Worm (Caenorhabditis elegans) whole organism, mixed stage, embryonic: ENCODE results near the gene crp-1.

Source experiments
- M03D4.4 ChIP-seq: sonication (generic microtip); optimal IDR thresholded peaks from 2 replicates; lab custom pipeline; 2017; ENCODE audit warnings: mild to moderate bottlenecking, missing genetic modification characterization, missing compliant biosample characterization
- bed-3 ChIP-seq: fragments of 200-800 bp; sonication (Bioruptor generic); optimal IDR thresholded peaks from 3 replicates; lab custom pipeline; 2018; ENCODE audit warnings: mild to moderate bottlenecking, missing genetic modification characterization, moderate library complexity, missing compliant biosample characterization
- blmp-1 ChIP-seq: fragments of 150-350 bp; optimal IDR thresholded peaks from 2 replicates; lab custom pipeline; 2014; ENCODE audit warnings: missing biosample characterization, missing genetic modification characterization
- ceh-39 ChIP-seq: fragments of 150-350 bp; optimal IDR thresholded peaks from 2 replicates; lab custom pipeline; 2014; ENCODE audit warnings: missing biosample characterization, missing genetic modification characterization
- ceh-43 ChIP-seq: fragments of 200-800 bp; sonication (Bioruptor generic); optimal IDR thresholded peaks from 2 replicates; lab custom pipeline; 2018; ENCODE audit warnings: mild to moderate bottlenecking, missing genetic modification characterization, moderate library complexity, missing compliant biosample characterization
- ceh-83 ChIP-seq: fragments of 200-800 bp; sonication (Bioruptor generic); optimal IDR thresholded peaks from 2 replicates; lab custom pipeline; 2018; ENCODE audit warnings: mild to moderate bottlenecking, missing genetic modification characterization, missing compliant biosample characterization
- ces-1 ChIP-seq: fragments of 150-350 bp; optimal IDR thresholded peaks from 2 replicates; lab custom pipeline; 2014; ENCODE audit warnings: missing biosample characterization, missing genetic modification reagents, missing genetic modification characterization
- cnd-1 ChIP-seq: fragments of 200-800 bp; sonication (Bioruptor generic); optimal IDR thresholded peaks from 2 replicates; lab custom pipeline; 2018; ENCODE audit warnings: mild to moderate bottlenecking, missing genetic modification characterization, missing compliant biosample characterization
- elt-3 ChIP-seq: fragments of 150-350 bp; optimal IDR thresholded peaks from 2 replicates; lab custom pipeline; 2014; ENCODE audit warnings: missing biosample characterization, missing genetic modification characterization
- flh-1 ChIP-seq: fragments of 200-800 bp; sonication (Bioruptor generic); optimal IDR thresholded peaks from 2 replicates; lab custom pipeline; 2018; ENCODE audit warnings: mild to moderate bottlenecking, missing genetic modification characterization, moderate library complexity, missing compliant biosample characterization
- hlh-1 ChIP-seq: fragments of 150-350 bp; optimal IDR thresholded peaks from 2 replicates; lab custom pipeline; 2014; ENCODE audit warnings: missing biosample characterization, missing genetic modification reagents, missing genetic modification characterization
- lin-13 ChIP-seq: fragments of 150-350 bp; optimal IDR thresholded peaks from 2 replicates; lab custom pipeline; 2014; ENCODE audit warnings: missing biosample characterization, missing genetic modification characterization
- lin-32 ChIP-seq: fragments of 200-800 bp; sonication (Bioruptor generic); optimal IDR thresholded peaks from 2 replicates; lab custom pipeline; 2018; ENCODE audit warnings: mild to moderate bottlenecking, missing genetic modification characterization, missing compliant biosample characterization
- lsy-2 ChIP-seq: fragments of 150-350 bp; optimal IDR thresholded peaks from 2 replicates; lab custom pipeline; 2014; ENCODE audit warnings: missing biosample characterization, missing genetic modification characterization
- mab-5 ChIP-seq: fragments of 150-350 bp; optimal IDR thresholded peaks from 2 replicates; lab custom pipeline; 2014; ENCODE audit warnings: missing biosample characterization, missing genetic modification characterization
- mep-1 ChIP-seq: fragments of 150-350 bp; optimal IDR thresholded peaks from 2 replicates; lab custom pipeline; 2017; ENCODE audit warnings: missing biosample characterization, missing genetic modification reagents, missing genetic modification characterization, inconsistent platforms
- mls-2 ChIP-seq: sonication (generic microtip); optimal IDR thresholded peaks from 2 replicates; lab custom pipeline; 2016; ENCODE audit warnings: mild to moderate bottlenecking, missing genetic modification characterization, moderate library complexity, missing compliant biosample characterization
- nhr-12 ChIP-seq: fragments of 150-350 bp; optimal IDR thresholded peaks from 2 replicates; lab custom pipeline; 2014; ENCODE audit warnings: missing biosample characterization, missing genetic modification characterization
- nhr-2 ChIP-seq: fragments of 150-350 bp; optimal IDR thresholded peaks from 2 replicates; lab custom pipeline; 2014; ENCODE audit warnings: missing biosample characterization, missing genetic modification characterization
- nhr-237 ChIP-seq: fragments of 150-350 bp; optimal IDR thresholded peaks from 2 replicates; lab custom pipeline; 2014; ENCODE audit warnings: missing biosample characterization, missing genetic modification characterization
- nhr-28 ChIP-seq: fragments of 150-350 bp; optimal IDR thresholded peaks from 2 replicates; lab custom pipeline; 2014; ENCODE audit warnings: missing biosample characterization, missing genetic modification characterization
- nhr-76 ChIP-seq: sonication (generic microtip); optimal IDR thresholded peaks from 2 replicates; lab custom pipeline; 2017; ENCODE audit warnings: missing biosample characterization, missing genetic modification characterization
- pha-4 ChIP-seq: fragments of 150-350 bp; optimal IDR thresholded peaks from 2 replicates; lab custom pipeline; 2018; ENCODE audit warnings: missing biosample characterization, missing genetic modification reagents, missing genetic modification characterization
- sem-2 ChIP-seq: fragments of 200-800 bp; sonication (Bioruptor generic); optimal IDR thresholded peaks from 2 replicates; lab custom pipeline; 2018; ENCODE audit warnings: mild to moderate bottlenecking, missing genetic modification characterization, missing compliant biosample characterization
- snpc-4 ChIP-seq: fragments of 150-350 bp; optimal IDR thresholded peaks from 2 replicates; lab custom pipeline; 2014; ENCODE audit warnings: missing biosample characterization, missing genetic modification characterization
- sptf-1 ChIP-seq: sonication (generic microtip); optimal IDR thresholded peaks from 2 replicates; lab custom pipeline; 2017; ENCODE audit warnings: mild to moderate bottlenecking, missing genetic modification characterization, moderate library complexity, missing compliant biosample characterization
- tbx-8 ChIP-seq: fragments of 200-800 bp; sonication (Bioruptor generic); optimal IDR thresholded peaks from 2 replicates; lab custom pipeline; 2018; ENCODE audit warnings: mild to moderate bottlenecking, missing genetic modification characterization, moderate library complexity, missing compliant biosample characterization
- unc-120 ChIP-seq: sonication (generic microtip); optimal IDR thresholded peaks from 2 replicates; lab custom pipeline; 2017; ENCODE audit warnings: missing genetic modification characterization, missing compliant biosample characterization; ENCODE audit not compliant: poor library complexity, severe bottlenecking
- unc-39 ChIP-seq: fragments of 150-350 bp; optimal IDR thresholded peaks from 2 replicates; lab custom pipeline; 2014; ENCODE audit warnings: missing biosample characterization, missing genetic modification characterization
- unc-62 ChIP-seq: fragments of 150-350 bp; optimal IDR thresholded peaks from 2 replicates; lab custom pipeline; 2014; ENCODE audit warnings: missing biosample characterization, missing genetic modification reagents, missing genetic modification characterization
- zip-8 ChIP-seq: fragments of 150-350 bp; optimal IDR thresholded peaks from 2 replicates; lab custom pipeline; 2014; ENCODE audit warnings: missing biosample characterization, missing genetic modification characterization
- ztf-11 ChIP-seq: fragments of 150-350 bp; optimal IDR thresholded peaks from 2 replicates; lab custom pipeline; 2014; ENCODE audit warnings: missing biosample characterization, missing genetic modification characterization

crp-1 gene

ce11 chrV:10462066-10462465 is 16.3 kb upstream of the crp-1 start, which contains the start of gene chw-1:
chw-1 (plus strand) TSS chrV:10462282.
- TF ChIP-seq ces-1 (GFP tag; lab: Kevin White, UChicago) = no peak
- TF ChIP-seq nhr-28 = no peak
- TF ChIP-seq snpc-4 (tag; lab: Kevin White, UChicago) = no peak
- no peak for TF ChIP-seq zip-8
- TF ChIP-seq unc-120 (tag; lab: Kevin White, UChicago) = no peak
- TF ChIP-seq mab-5 (tag; lab: Kevin White, UChicago) = no peak
- no peak for TF ChIP-seq lin-32
- TF ChIP-seq hlh-1 = no peak
- no peak for TF ChIP-seq ceh-83 (GFP tag; lab: Kevin White, UChicago)

DNA sequence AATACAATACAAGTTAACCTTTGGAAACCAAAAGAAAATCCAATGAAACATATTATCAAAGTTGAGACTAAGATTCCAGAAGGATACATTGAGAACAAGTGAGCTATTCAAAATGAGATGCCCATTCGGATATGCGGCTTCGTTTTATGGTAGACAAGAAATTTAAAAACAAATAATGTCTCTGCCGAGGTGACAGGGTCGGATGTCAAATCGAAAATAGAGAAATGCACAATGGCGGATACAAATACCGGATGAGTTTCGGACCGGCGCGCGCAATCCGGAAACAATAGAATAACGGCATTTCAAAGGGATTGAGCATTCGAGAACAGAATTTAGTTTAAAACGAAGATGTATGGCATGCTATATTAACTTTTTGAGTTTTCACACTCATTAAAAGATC is 15.1 kb upstream of the crp-1 start, which contains the start of gene F22E12.3:
Gene F22E12.3, minus strand, starts transcription at position 101 of the 400 bp plus-strand sequence.
- TF ChIP-seq nhr-12 (tag; lab: Kevin White, UChicago) (no peak), pha-4 (tag; lab: Kevin White, UChicago) (no peak)

ce11 chrV:10464160-10464559 is 14.2 kb upstream of the crp-1 start:
- TF ChIP-seq mls-2 (tag; lab: Kevin White, UChicago) (no peak), ceh-39 (tag; lab: Kevin White, UChicago) (no peak), nhr-28 (no peak), bed-3 (GFP tag; lab: Kevin White, UChicago) (no peak), nhr-12 (tag; lab: Kevin White, UChicago) (no peak), nhr-76 (no peak), mep-1 (tag; lab: Kevin White, UChicago) (no peak), blmp-1 (no peak)

DNA sequence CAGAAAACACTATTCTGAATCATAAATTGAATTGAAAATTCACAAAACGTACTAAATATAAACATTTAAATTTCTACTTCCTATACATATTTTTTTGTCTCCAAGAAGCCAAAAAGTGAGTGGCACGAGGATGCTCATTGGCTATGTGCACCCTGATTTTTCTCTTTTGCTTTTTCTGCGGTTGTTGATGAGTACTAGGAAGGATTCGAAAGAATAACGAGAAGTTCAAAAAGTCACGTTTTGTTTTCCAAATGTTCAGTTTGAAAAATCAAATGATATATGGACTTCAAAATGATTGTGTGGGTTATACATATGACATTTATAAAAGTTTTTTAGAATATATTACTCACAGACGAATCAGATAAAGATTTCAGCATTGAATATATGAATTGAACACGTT is 13.6 kb upstream of the crp-1 start:
- no peak for TF ChIP-seq M03D4.4 (tag; lab: Kevin White, UChicago)
- no peak for TF ChIP-seq tbx-8 (GFP tag; lab: Kevin White, UChicago)
- TF ChIP-seq sem-2 (GFP tag; lab: Kevin White, UChicago) = no peak
- no peak for TF ChIP-seq elt-3
- TF ChIP-seq nhr-237 (tag; lab: Kevin White, UChicago) = no peak
- TF ChIP-seq snpc-4 (tag; lab: Kevin White, UChicago) = no peak
- TF ChIP-seq mab-5 (tag; lab: Kevin White, UChicago) = no peak
- no peak for TF ChIP-seq ceh-83 (GFP tag; lab: Kevin White, UChicago)
- TF ChIP-seq nhr-76 = no peak
- no peak for TF ChIP-seq lin-13
- TF ChIP-seq, all 35 proteins: peak for 0

- TF ChIP-seq zip-8 (no peak), nhr-12 (tag; lab: Kevin White, UChicago) (no peak), unc-120 (tag; lab: Kevin White, UChicago) (no peak), sem-2 (GFP tag; lab: Kevin White, UChicago) (no peak), mab-5 (tag; lab: Kevin White, UChicago) (no peak), mep-1 (tag; lab: Kevin White, UChicago) (no peak), unc-62 (GFP tag; lab: Kevin White, UChicago) (no peak), cnd-1 (tag; lab: Kevin White, UChicago) (no peak), ztf-11 (tag; lab: Kevin White, UChicago) (no peak), unc-39 (tag; lab: Kevin White, UChicago) (no peak), nhr-237 (tag; lab: Kevin White, UChicago) (no peak), flh-1 (GFP tag; lab: Kevin White, UChicago) (no peak), lsy-2 (tag; lab: Kevin White, UChicago) (no peak), sptf-1 (tag; lab: Kevin White, UChicago) (no peak), ceh-43 (no peak), nhr-28 (no peak), nhr-2 (tag; lab: Kevin White, UChicago) (no peak), tbx-8 (GFP tag; lab: Kevin White, UChicago) (no peak)
Observed at ce11 chrV:10465478-10465877, 12.9 kb upstream of the crp-1 start.
